Worm (Caenorhabditis elegans) whole organism, young adult: ENCODE results near the gene F14H3.14.

Source experiments
- B0336.3 ChIP-seq: fragments of 200-800 bp; sonication (Bioruptor generic); IDR thresholded peaks from 2 replicates; pipeline ENCODE4 v1.3.6; 2022; ENCODE audit warnings: missing genetic modification characterization, missing compliant biosample characterization
- C17E4.6 ChIP-seq: fragments of 200-800 bp; sonication (Bioruptor generic); IDR thresholded peaks from 2 replicates; pipeline ENCODE4 v1.3.6; 2022; ENCODE audit warnings: missing genetic modification reagents, missing genetic modification characterization, missing compliant biosample characterization
- D2030.7 ChIP-seq: fragments of 200-800 bp; sonication (Bioruptor generic); IDR thresholded peaks from 2 replicates; pipeline ENCODE4 v1.3.6; 2022; ENCODE audit warnings: missing genetic modification reagents, missing genetic modification characterization, missing compliant biosample characterization
- F23B12.7 ChIP-seq: sonication (generic microtip); optimal IDR thresholded peaks from 2 replicates; lab custom pipeline; 2017; ENCODE audit warnings: missing genetic modification characterization, mild to moderate bottlenecking, missing compliant biosample characterization, antibody characterized with exemption, moderate library complexity; ENCODE audit not compliant: insufficient read depth
- F37B4.10 ChIP-seq: fragments of 200-800 bp; sonication (Bioruptor generic); IDR thresholded peaks from 2 replicates; pipeline ENCODE4 v1.3.6; 2022; ENCODE audit warnings: missing genetic modification characterization, missing compliant biosample characterization
- F39B2.1 ChIP-seq: fragments of 200-800 bp; sonication (Bioruptor generic); IDR thresholded peaks from 2 replicates; pipeline ENCODE4 v1.3.6; 2022; ENCODE audit warnings: missing genetic modification reagents, missing genetic modification characterization, missing compliant biosample characterization
- K11D2.4 ChIP-seq: fragments of 200-800 bp; sonication (Bioruptor generic); IDR thresholded peaks from 2 replicates; pipeline ENCODE4 v1.3.6; 2022; ENCODE audit warnings: missing genetic modification reagents, missing genetic modification characterization, missing compliant biosample characterization
- Y79H2A.3 ChIP-seq: fragments of 200-800 bp; sonication (Bioruptor generic); conservative IDR thresholded peaks from 2 replicates; pipeline ENCODE4 v1.3.6; 2022; ENCODE audit warnings: missing genetic modification reagents, missing genetic modification characterization, missing compliant biosample characterization
- aptf-2 ChIP-seq: fragments of 200-800 bp; sonication (Bioruptor generic); conservative IDR thresholded peaks from 2 replicates; pipeline ENCODE4 v1.3.6; 2022; ENCODE audit warnings: missing genetic modification reagents, missing genetic modification characterization, missing compliant biosample characterization
- attf-6 ChIP-seq: fragments of 200-800 bp; sonication (Bioruptor generic); IDR thresholded peaks from 2 replicates; pipeline ENCODE4 v1.3.6; 2022; ENCODE audit warnings: missing genetic modification reagents, missing genetic modification characterization, missing compliant biosample characterization
- cebp-1 ChIP-seq, 2 experiments: fragments of 200-800 bp in 1 of 2; sonication (Bioruptor generic) in 1 of 2; sonication (generic microtip) in 1 of 2; IDR thresholded peaks in 1 of 2; optimal IDR thresholded peaks in 1 of 2; 2 replicates each; pipeline versions ENCODE4 v1.3.6 to Lab custom; 2017 to 2022; ENCODE audit warnings: missing compliant biosample characterization in 2 of 2, missing genetic modification characterization in 2 of 2, mild to moderate bottlenecking in 1 of 2, missing genetic modification reagents in 1 of 2, moderate library complexity in 1 of 2
- cebp-2 ChIP-seq: fragments of 200-800 bp; sonication (Bioruptor generic); IDR thresholded peaks from 2 replicates; pipeline ENCODE4 v1.3.6; 2022; ENCODE audit warnings: missing genetic modification characterization, missing compliant biosample characterization
- ceh-100 ChIP-seq: fragments of 200-800 bp; sonication (Bioruptor generic); IDR thresholded peaks from 2 replicates; pipeline ENCODE4 v1.3.6; 2022; ENCODE audit warnings: missing genetic modification reagents, missing genetic modification characterization, missing compliant biosample characterization
- ceh-40 ChIP-seq: fragments of 200-800 bp; sonication (Bioruptor generic); IDR thresholded peaks from 2 replicates; pipeline ENCODE4 v1.3.6; 2022; ENCODE audit warnings: missing genetic modification characterization, missing compliant biosample characterization
- dox-1 ChIP-seq: fragments of 200-800 bp; sonication (Bioruptor generic); IDR thresholded peaks from 2 replicates; pipeline ENCODE4 v1.3.6; 2022; ENCODE audit warnings: missing genetic modification reagents, missing genetic modification characterization, missing compliant biosample characterization
- dpl-1 ChIP-seq: fragments of 150-350 bp; optimal IDR thresholded peaks from 2 replicates; lab custom pipeline; 2014; ENCODE audit warnings: missing biosample characterization, missing genetic modification reagents, missing genetic modification characterization
- efl-1 ChIP-seq: fragments of 150-350 bp; optimal IDR thresholded peaks from 2 replicates; lab custom pipeline; 2014; ENCODE audit warnings: missing biosample characterization, missing genetic modification reagents, missing genetic modification characterization
- hmg-1.2 ChIP-seq: fragments of 200-800 bp; sonication (Bioruptor generic); IDR thresholded peaks from 2 replicates; pipeline ENCODE4 v1.3.6; 2022; ENCODE audit warnings: missing genetic modification reagents, missing genetic modification characterization, missing compliant biosample characterization
- hsf-1 ChIP-seq: fragments of 200-800 bp; sonication (Bioruptor generic); IDR thresholded peaks from 2 replicates; pipeline ENCODE4 v1.3.6; 2022; ENCODE audit warnings: missing genetic modification reagents, missing genetic modification characterization, missing compliant biosample characterization
- lag-1 ChIP-seq: fragments of 200-800 bp; sonication (Bioruptor generic); IDR thresholded peaks from 2 replicates; pipeline ENCODE4 v1.3.6; 2022; ENCODE audit warnings: missing genetic modification reagents, missing genetic modification characterization, missing compliant biosample characterization
- lir-1 ChIP-seq: fragments of 200-800 bp; sonication (Bioruptor generic); conservative IDR thresholded peaks from 2 replicates; pipeline ENCODE4 v1.3.6; 2022; ENCODE audit warnings: missing genetic modification reagents, missing genetic modification characterization, missing compliant biosample characterization
- lsy-27 ChIP-seq: sonication (generic microtip); optimal IDR thresholded peaks from 2 replicates; lab custom pipeline; 2017; ENCODE audit warnings: missing genetic modification characterization, mild to moderate bottlenecking, missing compliant biosample characterization, antibody characterized with exemption, missing genotype, borderline replicate concordance; ENCODE audit not compliant: insufficient read depth
- madf-3 ChIP-seq: fragments of 200-800 bp; sonication (Bioruptor generic); IDR thresholded peaks from 2 replicates; pipeline ENCODE4 v1.3.6; 2022; ENCODE audit warnings: missing genetic modification reagents, missing genetic modification characterization, missing compliant biosample characterization
- madf-6 ChIP-seq: fragments of 200-800 bp; sonication (Bioruptor generic); IDR thresholded peaks from 2 replicates; pipeline ENCODE4 v1.3.6; 2022; ENCODE audit warnings: missing genetic modification reagents, missing genetic modification characterization, missing compliant biosample characterization
- madf-8 ChIP-seq: fragments of 200-800 bp; sonication (Bioruptor generic); conservative IDR thresholded peaks from 2 replicates; pipeline ENCODE4 v1.3.6; 2022; ENCODE audit warnings: missing genetic modification reagents, missing genetic modification characterization, missing compliant biosample characterization
- nfya-1 ChIP-seq: sonication (generic microtip); optimal IDR thresholded peaks from 2 replicates; lab custom pipeline; 2017; ENCODE audit warnings: antibody characterized with exemption, missing compliant biosample characterization, missing genetic modification characterization, borderline replicate concordance; ENCODE audit not compliant: insufficient read depth
- nfyb-1 ChIP-seq: fragments of 200-800 bp; sonication (Bioruptor generic); IDR thresholded peaks from 2 replicates; pipeline ENCODE4 v1.3.6; 2022; ENCODE audit warnings: missing genetic modification reagents, missing genetic modification characterization, missing compliant biosample characterization
- nhr-179 ChIP-seq: sonication (generic microtip); optimal IDR thresholded peaks from 2 replicates; lab custom pipeline; 2016; ENCODE audit warnings: mild to moderate bottlenecking, missing genetic modification characterization, missing compliant biosample characterization
- nhr-80 ChIP-seq: sonication (generic microtip); optimal IDR thresholded peaks from 2 replicates; lab custom pipeline; 2016; ENCODE audit warnings: missing genetic modification characterization, missing compliant biosample characterization
- rec-8 ChIP-seq, 2 experiments: sonication (generic microtip); optimal IDR thresholded peaks; 2 replicates each; lab custom pipeline; 2016; ENCODE audit warnings: mild to moderate bottlenecking in 2 of 2, missing genetic modification characterization in 2 of 2, missing genetic modification reagents in 2 of 2, missing genotype in 2 of 2, missing biosample characterization in 1 of 2, missing compliant biosample characterization in 1 of 2, moderate library complexity in 1 of 2
- snpc-1.1 ChIP-seq: sonication (generic microtip); optimal IDR thresholded peaks from 2 replicates; lab custom pipeline; 2017; ENCODE audit warnings: missing genetic modification characterization, mild to moderate bottlenecking, missing compliant biosample characterization, antibody characterized with exemption, moderate library complexity, missing genotype, missing genetic modification reagents; ENCODE audit not compliant: insufficient read depth
- snpc-3.4 ChIP-seq: sonication (generic microtip); optimal IDR thresholded peaks from 2 replicates; lab custom pipeline; 2017; ENCODE audit warnings: missing genetic modification characterization, mild to moderate bottlenecking, missing compliant biosample characterization, antibody characterized with exemption, moderate library complexity, missing genotype, missing genetic modification reagents
- snpc-4 ChIP-seq, 5 experiments: fragments of 150-350 bp in 1 of 5; sonication (generic microtip) in 4 of 5; optimal IDR thresholded peaks; 2 replicates each; lab custom pipeline; 2014 to 2018; ENCODE audit warnings: missing genetic modification characterization in 5 of 5, missing biosample characterization in 3 of 5, antibody characterized with exemption in 2 of 5, mild to moderate bottlenecking in 2 of 5, missing compliant biosample characterization in 2 of 5, missing genotype in 2 of 5, moderate library complexity in 2 of 5, missing genetic modification reagents in 1 of 5
- tbp1 ChIP-seq: fragments of 200-800 bp; sonication (Bioruptor generic); optimal IDR thresholded peaks from 2 replicates; lab custom pipeline; 2018; ENCODE audit warnings: mild to moderate bottlenecking, missing genetic modification characterization, missing compliant biosample characterization
- tlf-1 ChIP-seq: fragments of 200-800 bp; sonication (Bioruptor generic); optimal IDR thresholded peaks from 2 replicates; lab custom pipeline; 2018; ENCODE audit warnings: mild to moderate bottlenecking, missing genetic modification characterization, missing compliant biosample characterization
- xnd-1 ChIP-seq: sonication (generic microtip); optimal IDR thresholded peaks from 2 replicates; lab custom pipeline; 2016; ENCODE audit warnings: missing genotype, missing genetic modification reagents, missing genetic modification characterization, missing compliant biosample characterization
- ztf-25 ChIP-seq: fragments of 200-800 bp; sonication (Bioruptor generic); IDR thresholded peaks from 2 replicates; pipeline ENCODE4 v1.3.6; 2022; ENCODE audit warnings: missing genetic modification reagents, missing genetic modification characterization, missing compliant biosample characterization
- ztf-26 ChIP-seq: sonication (generic microtip); optimal IDR thresholded peaks from 2 replicates; lab custom pipeline; 2017; ENCODE audit warnings: missing genetic modification characterization, missing compliant biosample characterization
- ztf-6 ChIP-seq: fragments of 200-800 bp; sonication (Bioruptor generic); IDR thresholded peaks from 2 replicates; pipeline ENCODE4 v1.3.6; 2022; ENCODE audit warnings: missing genetic modification reagents, missing genetic modification characterization, missing compliant biosample characterization

F14H3.14 gene

DNA sequence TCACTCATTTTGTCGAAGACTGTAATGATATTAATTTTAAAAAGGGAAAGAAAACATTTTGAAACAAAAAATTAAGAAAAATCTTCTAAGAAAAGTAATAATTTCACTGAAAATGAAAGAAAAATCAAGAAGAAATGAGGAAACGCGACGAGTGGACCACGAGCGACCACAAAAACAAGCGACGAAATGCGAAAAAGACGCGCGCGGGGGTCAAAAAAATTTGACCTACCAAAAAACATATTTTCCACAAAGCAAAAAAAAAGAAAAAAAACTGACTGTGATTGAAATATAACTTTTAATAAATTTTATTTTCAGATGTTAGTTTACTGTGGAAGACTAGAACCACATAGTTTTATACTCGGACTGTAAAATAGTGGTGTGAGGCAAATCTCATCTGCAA lies 3.8 kb downstream of the F14H3.14 start, which contains the start of gene F14H3.6:
Gene F14H3.6, minus strand, starts transcription at position 22 of the 400 bp plus-strand sequence.
- TF ChIP-seq xnd-1 (peak; percentile 44), ztf-25 (GFP tag; lab: Robert Waterston, UW) (no peak), F39B2.1 (GFP tag; lab: Robert Waterston, UW) (no peak), tlf-1 (no peak), efl-1 (peak; percentile 86), ztf-6 (no peak), madf-8 (GFP tag; lab: Robert Waterston, UW) (peak; percentile 75), madf-3 (GFP tag; lab: Robert Waterston, UW) (no peak), nhr-179 (no peak), rec-8 (tag; optimal IDR thresholded peaks at IDR 0.05; lab: Kevin White, UChicago) (no peak), lir-1 (GFP tag; lab: Robert Waterston, UW) (no peak), hmg-1.2 (GFP tag; lab: Robert Waterston, UW) (no peak; the same call in 1 of the 2 replicates), snpc-4 (GFP tag; optimal IDR thresholded peaks at IDR 0.05; lab: Kevin White, UChicago) (no peak), snpc-4 (tag; optimal IDR thresholded peaks at IDR 0.05; lab: Kevin White, UChicago) (no peak), D2030.7 (GFP tag; lab: Robert Waterston, UW) (peak; percentile 20; the same call in 1 of the 2 replicates), dpl-1 (GFP tag; lab: Kevin White, UChicago) (peak; percentile 69), madf-6 (GFP tag; lab: Robert Waterston, UW) (peak; percentile 86)

- TF ChIP-seq D2030.7 (GFP tag; lab: Robert Waterston, UW) (no peak), K11D2.4 (GFP tag; lab: Robert Waterston, UW) (no peak), F37B4.10 (GFP tag; lab: Robert Waterston, UW) (no peak), tbp1 (no peak), nfya-1 (tag; lab: Kevin White, UChicago) (no peak), efl-1 (peak; percentile 69), cebp-2 (GFP tag; lab: Robert Waterston, UW) (no peak), Y79H2A.3 (GFP tag; lab: Robert Waterston, UW) (0 out of 2 replicates have a peak, but pooled peaks have one; percentile 26), attf-6 (GFP tag; lab: Robert Waterston, UW) (0 out of 2 replicates have a peak, but pooled peaks have one; percentile 7), dpl-1 (GFP tag; lab: Kevin White, UChicago) (peak; percentile 46), madf-6 (GFP tag; lab: Robert Waterston, UW) (peak; percentile 71), madf-8 (GFP tag; lab: Robert Waterston, UW) (0 out of 2 replicates have a peak, but pooled peaks have one; percentile 26), hsf-1 (GFP tag; lab: Robert Waterston, UW) (0 out of 2 replicates have a peak, but pooled peaks have one; percentile 54), lir-1 (GFP tag; lab: Robert Waterston, UW) (no peak), snpc-3.4 (tag; lab: Kevin White, UChicago) (peak; percentile 38), C17E4.6 (GFP tag; lab: Robert Waterston, UW) (no peak)
Observed at ce11 chrV:16057010-16057463, 5.7 kb downstream of the F14H3.14 start, which contains the start of gene F14H3.5. Gene F14H3.5, minus strand, starts transcription at chrV:16057060.

DNA sequence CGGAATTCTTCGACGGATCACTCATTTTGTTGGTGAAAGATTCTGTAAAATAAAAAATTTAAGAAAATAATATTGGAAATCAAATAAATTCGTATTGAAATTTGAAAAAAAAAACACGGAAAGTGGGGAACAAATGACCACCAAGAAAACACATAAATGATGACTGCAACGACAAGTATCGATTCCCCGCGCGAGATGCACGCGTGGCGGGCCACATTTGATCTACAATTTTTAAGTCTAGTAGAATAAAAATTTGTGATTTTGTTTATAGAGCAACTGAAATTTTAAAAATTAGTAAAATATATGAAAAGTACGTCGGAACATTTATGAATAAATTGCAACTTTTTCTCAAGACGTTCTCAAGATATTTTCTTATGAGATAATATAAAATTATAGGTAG lies 7.7 kb downstream of the F14H3.14 start, which contains the start of gene F14H3.4:
Gene F14H3.4, minus strand, starts transcription at position 42 of the 400 bp plus-strand sequence.
- TF ChIP-seq xnd-1 (peak; percentile 42), B0336.3 (GFP tag; lab: Robert Waterston, UW) (no peak), ceh-40 (GFP tag; lab: Robert Waterston, UW) (no peak), nhr-80 (tag; lab: Kevin White, UChicago) (no peak), efl-1 (peak; percentile 62), madf-8 (GFP tag; lab: Robert Waterston, UW) (peak; percentile 69), dpl-1 (GFP tag; lab: Kevin White, UChicago) (peak; percentile 5), madf-6 (GFP tag; lab: Robert Waterston, UW) (peak; percentile 88)

DNA sequence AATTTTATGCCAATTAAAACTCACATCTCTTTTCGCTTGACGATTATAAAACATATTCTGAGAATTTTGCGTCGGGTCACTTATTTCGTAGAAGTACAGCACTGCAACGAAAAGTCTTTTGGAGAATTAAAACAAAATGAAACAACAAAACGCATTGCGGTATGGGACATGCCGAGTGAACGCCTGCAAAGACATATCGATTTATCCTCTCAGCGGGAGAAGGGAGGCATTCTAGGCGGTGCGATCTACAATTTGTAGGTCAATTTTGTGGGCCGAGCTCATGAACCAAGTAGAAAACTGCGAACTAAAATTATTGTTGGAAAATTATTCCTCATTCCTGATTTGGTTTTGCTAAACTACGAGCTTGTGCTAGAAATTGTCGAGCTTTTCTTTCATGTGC lies 9.3 kb downstream of the F14H3.14 start, which contains the start of gene F14H3.3:
Gene F14H3.3, minus strand, starts transcription at position 101 of the 400 bp plus-strand sequence.
- no peak for TF ChIP-seq ztf-26 (tag; lab: Kevin White, UChicago)
- no peak for TF ChIP-seq dox-1
- TF ChIP-seq dpl-1 (GFP tag; lab: Kevin White, UChicago): no peak
- TF ChIP-seq lag-1: no peak
- no peak for TF ChIP-seq cebp-1 (GFP tag; IDR thresholded peaks at IDR 0.05; lab: Robert Waterston, UW)
- TF ChIP-seq cebp-1 (tag; optimal IDR thresholded peaks at IDR 0.05; lab: Kevin White, UChicago): no peak
- no peak for TF ChIP-seq lsy-27 (tag; lab: Kevin White, UChicago)
- no peak for TF ChIP-seq ceh-100 (GFP tag; lab: Robert Waterston, UW)
- TF ChIP-seq cebp-2 (GFP tag; lab: Robert Waterston, UW): no peak
- no peak for TF ChIP-seq snpc-1.1 (tag; lab: Kevin White, UChicago)
- no peak for TF ChIP-seq tbp1
- TF ChIP-seq F23B12.7 (tag; lab: Kevin White, UChicago): no peak
- no peak for TF ChIP-seq nfyb-1 (GFP tag; lab: Robert Waterston, UW)
- TF ChIP-seq aptf-2 (GFP tag; lab: Robert Waterston, UW): no peak
